Fruit fly (Drosophila melanogaster): ENCODE data around the gene Myc.

The Myc gene

dm6 chrX:3380198-3380597 is 7.2 kb downstream of the Myc start:
- TF ChIP-seq CG8119 (GFP tag; IDR thresholded peaks at IDR 0.05) (peak; percentile 81), CG7368 (GFP tag; optimal IDR thresholded peaks at IDR 0.05) (peak; percentile 54), CG34406 (GFP tag; optimal IDR thresholded peaks at IDR 0.05) (peak; percentile 51), svp (GFP tag) (peak; percentile 78), CG11294 (GFP tag; IDR thresholded peaks at IDR 0.05) (peak; percentile 59), dac (GFP tag; optimal IDR thresholded peaks at IDR 0.05) (peak; percentile 38), Blimp-1 (GFP tag; optimal IDR thresholded peaks at IDR 0.05) (no peak), CG10631 (GFP tag; optimal IDR thresholded peaks at IDR 0.05) (peak; percentile 63), achi (GFP tag; optimal IDR thresholded peaks at IDR 0.05) (peak; percentile 58), CG4318 (GFP tag; optimal IDR thresholded peaks at IDR 0.05) (peak; percentile 47), Eip78C (GFP tag) (peak; percentile 86), CG6163 (GFP tag; IDR thresholded peaks at IDR 0.05) (peak; percentile 85), acj6 (GFP tag; optimal IDR thresholded peaks at IDR 0.05) (peak; percentile 69), CG3032 (tag; optimal IDR thresholded peaks at IDR 0.05) (peak; percentile 61), spab (GFP tag; optimal IDR thresholded peaks at IDR 0.05) (peak; percentile 51), net (GFP tag; optimal IDR thresholded peaks at IDR 0.05) (peak; percentile 77), pdm3 (GFP tag; optimal IDR thresholded peaks at IDR 0.05) (peak; percentile 72), CG3919 (GFP tag; optimal IDR thresholded peaks at IDR 0.05) (peak; percentile 68), Sox14 (GFP tag; optimal IDR thresholded peaks at IDR 0.05) (peak; percentile 61), lz (GFP tag; optimal IDR thresholded peaks at IDR 0.05) (peak; percentile 44), CG9139 (GFP tag; optimal IDR thresholded peaks at IDR 0.05) (peak; percentile 10), CG11762 (GFP tag; optimal IDR thresholded peaks at IDR 0.05; ENCODE audit: insufficient read depth) (peak; percentile 51), OdsH (GFP tag; optimal IDR thresholded peaks at IDR 0.05) (peak; percentile 69), CG1621 (tag; optimal IDR thresholded peaks at IDR 0.05) (peak; percentile 73), salr (GFP tag; optimal IDR thresholded peaks at IDR 0.05) (peak; percentile 42 to 55), ss (GFP tag; optimal IDR thresholded peaks at IDR 0.05) (peak; percentile 23 to 60), cyc (GFP tag; optimal IDR thresholded peaks at IDR 0.05) (peak; percentile 48), Hr39 (GFP tag; optimal IDR thresholded peaks at IDR 0.05) (peak; percentile 53), Eip75B (GFP tag; optimal IDR thresholded peaks at IDR 0.05) (peak; percentile 70), Ets21C (GFP tag; optimal IDR thresholded peaks at IDR 0.05) (no peak), fkh (GFP tag; optimal IDR thresholded peaks at IDR 0.05) (no peak), Gug (GFP tag; IDR thresholded peaks at IDR 0.05) (peak; percentile 48), eg (GFP tag; IDR thresholded peaks at IDR 0.05) (peak; percentile 87), CG32006 (GFP tag; optimal IDR thresholded peaks at IDR 0.05) (peak; percentile 76), vri (GFP tag; optimal IDR thresholded peaks at IDR 0.05) (no peak), CG31627 (GFP tag; optimal IDR thresholded peaks at IDR 0.05) (peak; percentile 49), topi (GFP tag; optimal IDR thresholded peaks at IDR 0.05) (peak; percentile 48), CG6854 (GFP tag; optimal IDR thresholded peaks at IDR 0.05) (no peak), Sox102F (GFP tag; optimal IDR thresholded peaks at IDR 0.05) (peak; percentile 47), CG8632 (GFP tag; optimal IDR thresholded peaks at IDR 0.05) (peak; percentile 55), CG6808 (GFP tag; optimal IDR thresholded peaks at IDR 0.05) (peak; percentile 55), fd59A (GFP tag; optimal IDR thresholded peaks at IDR 0.05) (peak; percentile 60), CG11902 (GFP tag; optimal IDR thresholded peaks at IDR 0.05) (peak; percentile 23), CG10669 (GFP tag; optimal IDR thresholded peaks at IDR 0.05) (peak; percentile 71), dsx (GFP tag; optimal IDR thresholded peaks at IDR 0.05; ENCODE audit: poor library complexity, severe bottlenecking) (peak; percentile 55), Eip93F (GFP tag; optimal IDR thresholded peaks at IDR 0.05) (no peak), CG8319 (GFP tag; optimal IDR thresholded peaks at IDR 0.05) (peak; percentile 39), CG15336 (GFP tag; IDR thresholded peaks at IDR 0.05) (peak; percentile 76), esn (GFP tag; optimal IDR thresholded peaks at IDR 0.05) (peak; percentile 42), Lpt (GFP tag; optimal IDR thresholded peaks at IDR 0.05) (peak; percentile 51), Ets96B (tag; optimal IDR thresholded peaks at IDR 0.05) (peak; percentile 70), CG16779 (tag; optimal IDR thresholded peaks at IDR 0.05) (peak; percentile 22)

Measured in whole organism, prepupa.